Worm (Caenorhabditis elegans) whole organism, L4 larva: ENCODE measurements around the gene aqp-12.

ENCODE experiments used
- F10B5.3 ChIP-seq: sonication (generic microtip); optimal IDR thresholded peaks from 2 replicates; lab custom pipeline; 2016; ENCODE audit warnings: mild to moderate bottlenecking, missing genetic modification characterization, missing compliant biosample characterization
- Y75B8A.6 ChIP-seq: fragments of 200-800 bp; sonication (Bioruptor generic); IDR thresholded peaks from 2 replicates; pipeline ENCODE4 v1.3.6; 2022; ENCODE audit warnings: missing genetic modification reagents, missing genetic modification characterization, missing compliant biosample characterization
- aly-2 ChIP-seq: sonication (generic microtip); optimal IDR thresholded peaks from 2 replicates; lab custom pipeline; 2018; ENCODE audit warnings: missing biosample characterization, missing genetic modification characterization
- ama-1 ChIP-seq: fragments of 150-350 bp; optimal IDR thresholded peaks from 2 replicates; lab custom pipeline; 2014; ENCODE audit warnings: inconsistent platforms, mixed read lengths
- lin-1 ChIP-seq: fragments of 200-800 bp; sonication (Bioruptor generic); IDR thresholded peaks from 2 replicates; pipeline ENCODE4 v1.3.6; 2022; ENCODE audit warnings: missing genetic modification reagents, missing genetic modification characterization, missing compliant biosample characterization
- lin-39 ChIP-seq: fragments of 150-350 bp; optimal IDR thresholded peaks from 2 replicates; lab custom pipeline; 2014; ENCODE audit warnings: missing biosample characterization, missing genetic modification reagents, missing genetic modification characterization
- lsy-2 ChIP-seq, 2 experiments: fragments of 150-350 bp in 1 of 2; sonication (generic microtip) in 1 of 2; optimal IDR thresholded peaks; 2 replicates each; lab custom pipeline; 2014 to 2017; ENCODE audit warnings: missing biosample characterization in 2 of 2, missing genetic modification characterization in 2 of 2
- nhr-237 ChIP-seq: sonication (generic microtip); optimal IDR thresholded peaks from 2 replicates; lab custom pipeline; 2017; ENCODE audit warnings: missing biosample characterization, missing genetic modification characterization
- pha-4 ChIP-seq, 2 experiments: fragments of 150-350 bp in 1 of 2; fragments of 200-800 bp in 1 of 2; sonication (Bioruptor generic) in 1 of 2; IDR thresholded peaks in 1 of 2; optimal IDR thresholded peaks in 1 of 2; 2 replicates each; pipeline versions ENCODE4 v1.3.6 to Lab custom; 2014 to 2022; ENCODE audit warnings: missing genetic modification characterization in 2 of 2, missing genetic modification reagents in 2 of 2, missing biosample characterization in 1 of 2, missing compliant biosample characterization in 1 of 2
- php-3 ChIP-seq: fragments of 200-800 bp; sonication (Bioruptor generic); IDR thresholded peaks from 2 replicates; pipeline ENCODE4 v1.3.6; 2022; ENCODE audit warnings: missing genetic modification reagents, missing genetic modification characterization, missing compliant biosample characterization
- saeg-2 ChIP-seq: fragments of 200-800 bp; sonication (Bioruptor generic); IDR thresholded peaks from 2 replicates; pipeline ENCODE4 v1.3.6; 2022; ENCODE audit warnings: missing genetic modification reagents, missing genetic modification characterization, missing compliant biosample characterization

ce11 chrII:12214562-12214961, 11.5 kb downstream of the aqp-12 start:
- TF ChIP-seq lin-39 (tag; lab: Kevin White, UChicago), result no peak
- TF ChIP-seq lsy-2 (tag; optimal IDR thresholded peaks at IDR 0.05; lab: Kevin White, UChicago), result no peak
- no peak for TF ChIP-seq ama-1
- no peak for TF ChIP-seq F10B5.3 (tag; lab: Kevin White, UChicago)
- TF ChIP-seq aly-2 (tag; lab: Kevin White, UChicago), result no peak
- TF ChIP-seq saeg-2 (GFP tag; lab: Robert Waterston, UW), result no peak
- TF ChIP-seq php-3 (GFP tag; lab: Robert Waterston, UW), result no peak
- no peak for TF ChIP-seq lin-1 (GFP tag; lab: Robert Waterston, UW)
- no peak for TF ChIP-seq Y75B8A.6
- TF ChIP-seq nhr-237 (tag; lab: Kevin White, UChicago), result no peak
- TF ChIP-seq pha-4 (GFP tag; IDR thresholded peaks at IDR 0.05; lab: Robert Waterston, UW), result no peak
- no peak for TF ChIP-seq pha-4 (tag; optimal IDR thresholded peaks at IDR 0.05; lab: Kevin White, UChicago)
